Fruit fly (Drosophila melanogaster) whole organism: ENCODE measurements around the gene Bin1.
A peak's percentile ranks its signal among the peaks of the same experiment; 100 is the strongest.

Experiments
- CG8478 ChIP-seq: fragments of >200 bp; optimal IDR thresholded peaks from 2 replicates; lab custom pipeline; 2018; ENCODE audit warnings: inconsistent platforms
- Dll ChIP-seq: fragments of >200 bp; optimal IDR thresholded peaks from 2 replicates; lab custom pipeline; 2017
- EcR ChIP-seq, 2 experiments: fragments of >200 bp; optimal IDR thresholded peaks; 2 replicates each; lab custom pipeline; 2017; ENCODE audit warnings: missing biosample characterization in 2 of 2, missing genetic modification characterization in 2 of 2, missing genetic modification reagents in 2 of 2
- pan ChIP-seq: fragments of >200 bp; optimal IDR thresholded peaks from 2 replicates; lab custom pipeline; 2017
- psq ChIP-seq: fragments of >200 bp; optimal IDR thresholded peaks from 2 replicates; lab custom pipeline; 2017

- TF ChIP-seq CG8478 (no peak), pan (lab: Kevin White, UChicago) (no peak), psq (lab: Kevin White, UChicago) (no peak), Dll (lab: Kevin White, UChicago) (no peak), EcR (GFP tag; optimal IDR thresholded peaks at IDR 0.05; lab: Kevin White, UChicago) (peak in 1 of 2 experiments; percentile 82)
These were observed 46.8 kb upstream of the Bin1 start for dm6 chr3R:16235941-16236712.
